Fruit fly (Drosophila melanogaster) Kc167 (cell line): ENCODE measurements around the gene CG15373.

ENCODE experiments used
- Myc ChIP-seq: fragments of >200 bp; optimal IDR thresholded peaks from 2 replicates; lab custom pipeline; 2017; ENCODE audit warnings: missing external identifiers
- Sin3A ChIP-seq: fragments of >200 bp; optimal IDR thresholded peaks from 2 replicates; lab custom pipeline; 2018; ENCODE audit warnings: missing external identifiers
- h ChIP-seq: fragments of >200 bp; optimal IDR thresholded peaks from 3 replicates; lab custom pipeline; 2018; ENCODE audit warnings: missing external identifiers
- insv ChIP-seq: fragments of >200 bp; optimal IDR thresholded peaks from 3 replicates; lab custom pipeline; 2018; ENCODE audit warnings: missing external identifiers
- psq ChIP-seq: fragments of >200 bp; optimal IDR thresholded peaks from 2 replicates; lab custom pipeline; 2017; ENCODE audit warnings: missing external identifiers
- ttk ChIP-seq: sonication (Bioruptor generic); optimal IDR thresholded peaks from 2 replicates; lab custom pipeline; 2017; ENCODE audit warnings: missing external identifiers

The CG15373 gene

DNA sequence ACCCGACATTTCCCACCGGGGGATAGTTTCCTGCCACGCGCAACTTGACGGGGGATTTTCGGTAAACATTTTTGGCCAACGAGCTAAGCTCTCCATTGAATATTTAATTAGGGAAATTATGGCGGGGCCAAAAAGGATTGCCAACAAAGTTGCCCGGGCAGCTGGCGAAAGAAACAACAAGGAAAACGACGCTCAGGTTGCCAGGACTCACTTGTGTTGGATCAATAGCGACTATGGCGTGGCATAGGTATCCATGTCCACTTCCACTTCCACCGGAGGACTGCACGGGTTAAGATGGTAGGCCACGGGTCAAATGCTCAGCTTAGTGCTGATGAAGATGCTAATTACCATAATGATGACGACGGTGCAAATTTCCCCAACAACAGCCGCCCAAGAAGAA lies at the start of gene CG15373:
CG15373 (plus strand) TSS at position 301 of the 400 bp plus-strand sequence.
- TF ChIP-seq Myc (lab: Kevin White, UChicago), result no peak
- TF ChIP-seq Sin3A, result no peak
- TF ChIP-seq insv (lab: Kevin White, UChicago), result no peak
- no peak for TF ChIP-seq psq
- TF ChIP-seq h (lab: Kevin White, UChicago), result no peak
- no peak for TF ChIP-seq ttk (lab: Kevin White, UChicago)

DNA sequence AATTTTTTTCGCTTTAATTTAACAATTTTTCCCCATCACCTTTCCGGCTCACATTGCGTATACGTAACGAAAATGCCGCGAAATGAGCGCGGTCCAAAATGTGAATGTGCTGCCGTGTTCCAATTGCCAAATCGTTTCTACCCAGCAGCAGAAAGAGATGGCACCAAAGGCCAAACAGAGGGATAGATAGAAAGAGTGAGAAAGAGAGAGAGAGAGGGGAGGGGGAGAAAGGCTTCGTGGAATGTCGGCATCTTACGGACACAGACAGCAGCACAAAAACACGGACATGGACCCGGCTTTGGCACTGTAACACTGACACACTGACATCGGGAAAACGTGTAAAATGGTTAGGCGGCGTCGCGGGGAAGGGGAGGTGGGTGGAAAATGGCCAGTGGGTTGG lies 48.3 kb upstream of the CG15373 start:
- no peak for TF ChIP-seq psq
- TF ChIP-seq insv (lab: Kevin White, UChicago), result no peak
- no peak for TF ChIP-seq h (lab: Kevin White, UChicago)
- no peak for TF ChIP-seq ttk (lab: Kevin White, UChicago)

DNA sequence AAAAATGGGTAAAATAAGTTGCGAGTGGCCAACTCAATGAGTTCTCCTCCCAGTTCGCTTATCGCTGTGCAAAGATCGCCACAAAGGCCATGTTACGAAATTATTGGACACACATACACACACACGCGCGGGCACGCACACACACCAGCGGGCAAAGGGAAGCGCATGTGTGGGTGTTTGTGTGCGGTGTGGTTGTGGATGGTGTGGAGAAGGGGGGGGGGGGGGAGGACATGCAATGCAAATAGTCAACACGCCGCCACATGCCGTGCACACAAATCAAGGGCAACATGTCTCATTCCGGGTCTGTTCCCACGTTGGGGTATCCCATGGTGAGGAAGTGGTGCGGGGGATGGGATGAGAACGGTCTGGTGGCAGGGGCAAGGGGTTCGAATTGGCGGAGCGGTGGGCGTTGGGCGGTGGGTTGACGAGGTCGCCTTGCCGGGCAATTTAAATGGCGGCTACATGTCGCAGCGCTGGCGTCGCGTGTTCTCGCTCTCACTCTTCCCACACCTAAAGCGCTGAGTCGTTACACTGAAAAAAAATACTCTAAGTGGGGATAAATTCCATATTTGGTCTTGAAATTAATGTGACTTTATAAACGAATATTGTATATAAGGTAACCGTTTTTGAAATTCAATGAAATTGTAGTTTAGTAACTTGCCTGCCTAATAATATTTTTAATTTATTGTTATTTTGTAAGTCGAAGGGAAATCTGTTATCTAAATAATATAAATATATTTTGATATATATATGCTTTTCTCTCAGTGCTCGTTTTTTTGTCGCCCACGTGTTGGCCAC lies 39.8 kb upstream of the CG15373 start:
- TF ChIP-seq insv (lab: Kevin White, UChicago), result no peak
- no peak for TF ChIP-seq h (lab: Kevin White, UChicago)
- no peak for TF ChIP-seq Sin3A
- TF ChIP-seq Myc (lab: Kevin White, UChicago), result no peak
- no peak for TF ChIP-seq psq
- TF ChIP-seq ttk (lab: Kevin White, UChicago), result no peak

DNA sequence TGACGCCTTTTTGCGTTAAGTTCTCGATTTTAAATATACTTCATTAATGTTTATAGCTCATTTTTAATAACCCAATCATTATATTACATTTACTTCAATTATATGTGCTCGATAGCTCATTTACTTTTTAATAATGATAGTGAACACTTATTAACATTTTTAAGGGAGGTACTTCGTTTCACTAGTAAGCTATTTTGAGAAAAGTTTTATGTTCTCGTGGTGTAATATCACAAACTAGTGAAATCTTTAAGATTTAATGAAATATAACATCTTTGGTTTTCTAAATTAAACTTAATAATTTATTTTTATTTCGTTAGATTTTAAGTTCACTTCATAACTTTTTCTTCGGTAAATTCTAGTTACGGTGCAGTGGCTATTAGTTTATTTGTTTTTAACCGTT lies 36.3 kb upstream of the CG15373 start, which contains the start of gene CG12672:
CG12672 (minus strand) TSS at position 101 of the 400 bp plus-strand sequence.
- TF ChIP-seq Myc (lab: Kevin White, UChicago) (no peak), insv (lab: Kevin White, UChicago) (no peak), psq (no peak), ttk (lab: Kevin White, UChicago) (no peak), h (lab: Kevin White, UChicago) (no peak), Sin3A (no peak)

DNA sequence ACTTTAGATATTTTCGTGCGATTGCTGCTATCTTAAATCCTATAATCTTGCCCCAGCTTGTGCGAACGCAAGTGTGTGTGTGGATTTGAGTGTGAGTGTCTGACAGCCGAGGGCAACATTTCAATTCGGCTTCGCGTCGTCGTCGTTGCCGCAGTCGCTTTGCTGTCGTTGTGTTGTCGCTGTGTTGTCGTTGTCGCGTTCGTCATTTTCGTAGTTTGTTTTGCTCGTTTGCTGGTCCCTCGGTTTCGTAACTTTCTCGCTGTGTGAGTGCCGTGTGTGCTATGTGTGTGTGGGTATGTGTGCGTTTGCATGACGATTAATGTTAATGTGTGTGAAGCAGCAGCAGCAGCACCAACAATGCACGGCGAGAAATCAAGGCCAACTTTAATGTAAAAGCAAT lies 34.4 kb upstream of the CG15373 start:
- no peak for TF ChIP-seq Myc (lab: Kevin White, UChicago)

DNA sequence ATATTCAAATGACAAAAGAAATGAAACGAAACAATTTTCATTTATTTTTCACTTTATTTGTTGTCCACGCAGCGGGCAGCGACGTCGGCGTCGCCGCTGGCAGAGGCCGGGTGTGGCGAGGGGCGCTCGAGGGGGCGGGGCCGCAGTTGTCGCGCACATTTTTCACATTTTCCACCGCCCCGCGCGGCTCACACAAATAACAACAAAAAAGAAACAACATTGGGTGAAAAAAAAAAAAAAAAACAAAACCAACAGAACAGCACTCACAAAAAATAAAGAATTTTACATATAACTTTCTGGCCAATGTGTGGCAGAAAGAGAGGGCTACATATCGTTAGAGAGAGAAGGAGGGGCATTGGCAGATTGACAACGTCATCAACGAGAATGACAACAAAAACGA lies 29.2 kb upstream of the CG15373 start:
- no peak for TF ChIP-seq Myc (lab: Kevin White, UChicago)
- no peak for TF ChIP-seq ttk (lab: Kevin White, UChicago)
- no peak for TF ChIP-seq insv (lab: Kevin White, UChicago)

DNA sequence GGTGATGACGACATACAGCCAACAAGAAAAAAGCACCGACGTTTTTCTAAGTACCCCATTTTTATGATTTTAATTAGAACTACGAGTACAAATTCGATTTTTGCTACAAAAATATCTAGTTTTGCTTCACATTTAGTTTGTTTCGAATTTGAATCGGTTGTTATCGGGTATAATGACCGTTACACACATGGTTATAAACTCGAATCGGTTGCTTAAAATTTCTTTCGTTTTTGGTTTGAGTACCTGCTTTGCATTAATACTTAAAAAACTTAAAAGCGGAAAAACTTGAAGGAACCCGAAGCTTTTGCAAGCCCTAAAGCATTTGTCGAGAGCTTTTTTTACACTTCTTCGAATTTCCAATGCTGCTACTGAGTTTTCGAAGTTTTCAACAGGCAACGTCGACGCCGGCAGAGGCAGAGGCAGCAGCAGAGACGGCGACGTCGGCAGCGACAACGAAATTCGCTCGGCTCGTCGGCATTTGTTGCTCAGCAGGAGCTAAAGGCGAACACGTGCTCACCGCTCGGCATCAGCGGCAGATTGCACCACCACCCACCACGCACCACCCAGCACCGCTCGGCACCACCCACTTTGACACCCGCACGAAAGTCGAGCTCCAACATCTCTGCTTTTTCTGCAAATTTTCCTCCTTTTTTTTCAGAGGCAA lies 25.2 kb upstream of the CG15373 start:
- TF ChIP-seq Sin3A (no peak), psq (no peak), Myc (lab: Kevin White, UChicago) (no peak), insv (lab: Kevin White, UChicago) (no peak), h (lab: Kevin White, UChicago) (no peak), ttk (lab: Kevin White, UChicago) (no peak)

DNA sequence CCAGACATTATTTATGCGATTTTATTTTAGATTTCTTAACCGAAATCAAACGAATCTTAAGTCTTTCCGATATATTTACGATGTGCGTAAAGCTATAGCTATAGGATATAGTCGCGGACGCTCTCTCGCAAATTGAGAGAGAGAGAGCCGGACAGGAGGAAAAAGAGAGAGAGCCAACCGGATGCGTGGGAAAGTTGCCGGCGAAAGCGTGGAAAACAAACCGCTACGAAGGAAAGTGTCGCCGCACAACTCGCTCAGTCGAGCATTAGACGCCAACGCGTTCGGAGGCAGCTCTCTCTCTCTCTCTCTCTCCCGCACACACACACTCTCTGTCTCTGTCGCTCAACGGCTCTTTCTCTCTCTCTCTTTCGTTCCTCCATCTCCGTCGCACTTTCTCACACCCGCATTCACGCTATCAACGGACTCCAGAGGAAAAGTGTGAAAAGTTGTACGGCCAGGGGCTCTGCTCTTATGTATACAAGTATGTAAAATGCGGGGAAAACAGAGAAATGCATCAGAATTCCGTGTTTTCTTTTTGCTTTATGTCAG lies 20.1 kb upstream of the CG15373 start, which contains the start of gene CG6867:
CG6867 (plus strand) TSS at position 256 of the 549 bp plus-strand sequence.
- TF ChIP-seq insv (lab: Kevin White, UChicago), result no peak
- TF ChIP-seq Sin3A, result no peak
- TF ChIP-seq psq, result no peak
- TF ChIP-seq h (lab: Kevin White, UChicago), result no peak
- TF ChIP-seq Myc (lab: Kevin White, UChicago), result no peak
- no peak for TF ChIP-seq ttk (lab: Kevin White, UChicago)

DNA sequence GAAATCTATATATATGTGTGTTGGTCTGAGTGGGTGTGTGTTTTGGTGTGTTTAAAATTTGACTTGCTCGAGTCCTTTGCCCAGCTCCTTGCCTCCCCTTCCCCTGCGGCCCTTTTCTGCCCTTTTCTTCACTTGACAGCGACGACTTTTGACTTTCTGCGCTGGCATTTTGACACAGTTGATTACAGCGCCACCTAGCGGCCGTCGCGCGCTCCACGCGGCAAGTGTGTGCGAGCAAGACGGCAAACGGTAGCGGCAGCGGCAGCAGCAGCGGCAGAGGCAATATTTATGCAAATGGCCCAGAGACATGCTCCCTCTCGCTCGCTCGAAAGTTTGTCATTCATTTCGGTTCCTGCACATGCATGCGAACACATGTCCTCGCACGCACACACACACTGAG lies 8.3 kb downstream of the CG15373 start:
- TF ChIP-seq psq, result no peak
- no peak for TF ChIP-seq h (lab: Kevin White, UChicago)
- TF ChIP-seq insv (lab: Kevin White, UChicago), result no peak

DNA sequence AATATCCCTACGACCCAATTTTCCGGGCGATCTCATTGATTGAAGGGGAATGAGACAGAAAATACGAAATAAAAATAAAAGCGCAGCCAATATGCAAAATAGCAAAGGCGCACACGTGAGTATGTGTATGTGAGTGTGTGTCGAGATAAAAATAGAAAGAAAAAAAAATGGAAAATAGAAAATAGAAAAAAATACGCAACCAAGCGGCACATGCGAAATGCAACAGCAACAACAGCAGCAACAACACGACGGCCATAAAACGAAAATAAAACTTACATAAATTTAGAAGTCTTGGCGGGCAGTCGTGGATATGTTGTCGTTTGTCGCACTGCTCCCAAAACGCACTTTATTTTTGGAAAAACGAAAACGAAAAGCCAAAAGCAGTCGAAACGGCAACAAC lies 13.4 kb downstream of the CG15373 start:
- TF ChIP-seq psq (no peak), insv (lab: Kevin White, UChicago) (no peak), Sin3A (no peak), h (lab: Kevin White, UChicago) (no peak), Myc (lab: Kevin White, UChicago) (no peak), ttk (lab: Kevin White, UChicago) (no peak)

DNA sequence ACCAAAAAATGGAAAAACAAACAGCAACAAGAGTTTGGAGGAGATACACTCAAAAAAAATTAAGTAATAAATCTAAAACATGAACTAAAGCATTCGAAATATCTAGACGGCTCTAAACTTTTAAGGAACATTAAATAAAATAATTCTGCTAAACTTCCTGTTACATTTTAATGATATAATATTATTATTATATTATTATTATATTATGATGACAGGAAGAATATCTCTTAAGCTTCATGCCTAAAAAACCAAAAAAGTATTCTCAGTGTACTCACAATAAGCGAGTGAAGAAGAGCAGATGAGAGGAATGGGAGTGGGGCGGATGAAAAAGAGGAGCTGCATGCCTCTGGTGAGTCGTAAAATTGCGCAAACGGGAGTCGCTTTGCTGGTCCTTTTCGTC lies 14.3 kb downstream of the CG15373 start:
- TF ChIP-seq Myc (lab: Kevin White, UChicago), result no peak
- TF ChIP-seq h (lab: Kevin White, UChicago), result no peak
- no peak for TF ChIP-seq Sin3A
- TF ChIP-seq insv (lab: Kevin White, UChicago), result no peak
- no peak for TF ChIP-seq ttk (lab: Kevin White, UChicago)
- no peak for TF ChIP-seq psq

DNA sequence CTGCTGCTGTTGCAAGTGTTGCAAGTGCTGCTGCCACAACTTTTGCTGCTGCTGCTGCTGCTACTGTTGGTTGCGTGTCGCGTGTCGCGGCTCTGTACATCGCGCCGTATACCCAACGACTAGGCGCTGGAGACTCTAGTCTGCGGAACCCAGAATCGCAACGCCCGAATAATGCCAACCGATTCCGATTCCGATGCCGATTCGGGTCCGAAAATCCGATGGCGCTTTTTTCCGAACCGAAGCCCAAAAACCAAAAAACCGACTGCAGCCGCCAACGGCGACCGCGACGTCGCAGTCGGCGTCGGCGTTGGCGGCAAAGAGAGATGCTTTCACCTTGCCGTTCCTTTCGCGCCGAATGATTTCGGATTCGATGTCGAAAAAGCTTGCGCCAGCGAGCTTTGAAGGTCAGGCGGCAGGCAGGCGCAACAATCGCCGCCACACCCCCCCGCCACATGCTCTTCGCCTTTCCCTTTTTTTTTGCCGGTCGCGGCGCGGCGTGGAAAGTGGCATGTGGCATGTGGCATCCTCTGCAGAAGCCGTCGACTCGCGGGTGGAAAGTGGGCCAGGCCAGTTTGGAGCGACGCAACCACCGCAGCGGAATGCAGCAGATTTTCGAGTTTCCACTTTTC lies 19.5 kb downstream of the CG15373 start, which contains the start of gene Sh:
Sh (minus strand) TSS at position 104 of the 629 bp plus-strand sequence.
- TF ChIP-seq Sin3A, result no peak
- TF ChIP-seq Myc (lab: Kevin White, UChicago), result no peak
- TF ChIP-seq ttk (lab: Kevin White, UChicago), result no peak
- TF ChIP-seq insv (lab: Kevin White, UChicago), result no peak
- no peak for TF ChIP-seq psq
- no peak for TF ChIP-seq h (lab: Kevin White, UChicago)
